Worm (Caenorhabditis elegans) whole organism, L4 larva: ENCODE measurements around the gene fbxb-102.

Source experiments
- F26F4.8 ChIP-seq: fragments of 200-800 bp; sonication (Bioruptor generic); conservative IDR thresholded peaks from 2 replicates; pipeline ENCODE4 v1.3.6; 2022; ENCODE audit warnings: missing genetic modification characterization, missing compliant biosample characterization
- F49E8.2 ChIP-seq: sonication (generic microtip); optimal IDR thresholded peaks from 2 replicates; lab custom pipeline; 2016; ENCODE audit warnings: missing compliant biosample characterization, mild to moderate bottlenecking, missing genetic modification characterization, borderline replicate concordance
- ZK337.2 ChIP-seq: fragments of 200-800 bp; sonication (Bioruptor generic); IDR thresholded peaks from 2 replicates; pipeline ENCODE4 v1.3.6; 2022; ENCODE audit warnings: missing genetic modification reagents, missing genetic modification characterization, missing compliant biosample characterization
- aha-1 ChIP-seq: fragments of 150-350 bp; peaks from one replicate; lab custom pipeline; 2014; ENCODE audit warnings: missing biosample characterization, missing genetic modification characterization
- arid-1 ChIP-seq: fragments of 200-800 bp; sonication (Bioruptor generic); conservative IDR thresholded peaks from 2 replicates; pipeline ENCODE4 v1.3.6; 2022; ENCODE audit warnings: missing genetic modification reagents, missing genetic modification characterization, missing compliant biosample characterization
- ceh-32 ChIP-seq: sonication (generic microtip); optimal IDR thresholded peaks from 2 replicates; lab custom pipeline; 2016; ENCODE audit warnings: mild to moderate bottlenecking, missing genetic modification characterization, missing compliant biosample characterization; ENCODE audit not compliant: poor library complexity
- ceh-82 ChIP-seq: sonication (generic microtip); optimal IDR thresholded peaks from 2 replicates; lab custom pipeline; 2017; ENCODE audit warnings: missing biosample characterization, missing genetic modification characterization
- daf-12 ChIP-seq: fragments of 150-350 bp; optimal IDR thresholded peaks from 2 replicates; lab custom pipeline; 2014; ENCODE audit warnings: missing biosample characterization, missing genetic modification reagents, missing genetic modification characterization
- dmd-9 ChIP-seq: fragments of 200-800 bp; sonication (Bioruptor generic); IDR thresholded peaks from 2 replicates; pipeline ENCODE4 v1.3.6; 2022; ENCODE audit warnings: missing genetic modification reagents, missing genetic modification characterization, missing compliant biosample characterization
- dpl-1 ChIP-seq: fragments of 150-350 bp; optimal IDR thresholded peaks from 2 replicates; lab custom pipeline; 2014; ENCODE audit warnings: missing biosample characterization, missing genetic modification reagents, missing genetic modification characterization
- duxl-1 ChIP-seq: sonication (generic microtip); optimal IDR thresholded peaks from 2 replicates; lab custom pipeline; 2016; ENCODE audit warnings: mild to moderate bottlenecking, missing genetic modification characterization, moderate library complexity, missing compliant biosample characterization; ENCODE audit not compliant: poor library complexity
- dve-1 ChIP-seq: sonication (generic microtip); optimal IDR thresholded peaks from 2 replicates; lab custom pipeline; 2017; ENCODE audit warnings: antibody characterized with exemption, mild to moderate bottlenecking, missing genetic modification characterization, missing compliant biosample characterization; ENCODE audit not compliant: insufficient read depth
- hlh-11 ChIP-seq: fragments of 200-800 bp; sonication (Bioruptor generic); optimal IDR thresholded peaks from 2 replicates; lab custom pipeline; 2018; ENCODE audit warnings: mild to moderate bottlenecking, missing genetic modification characterization, missing compliant biosample characterization
- madf-9 ChIP-seq: fragments of 200-800 bp; sonication (Bioruptor generic); conservative IDR thresholded peaks from 2 replicates; pipeline ENCODE4 v1.3.6; 2022; ENCODE audit warnings: missing genetic modification reagents, missing genetic modification characterization, missing compliant biosample characterization
- mdt-29 ChIP-seq: fragments of 200-800 bp; sonication (Bioruptor generic); IDR thresholded peaks from 2 replicates; pipeline ENCODE4 v1.3.6; 2022; ENCODE audit warnings: missing genetic modification reagents, missing genetic modification characterization, missing compliant biosample characterization
- mxl-3 ChIP-seq: fragments of 200-800 bp; sonication (Bioruptor generic); optimal IDR thresholded peaks from 2 replicates; lab custom pipeline; 2018; ENCODE audit warnings: mild to moderate bottlenecking, missing genetic modification characterization, missing compliant biosample characterization
- nhr-11 ChIP-seq: fragments of 150-350 bp; optimal IDR thresholded peaks from 2 replicates; lab custom pipeline; 2014; ENCODE audit warnings: missing biosample characterization, missing genetic modification characterization
- nhr-25 ChIP-seq: sonication (generic microtip); optimal IDR thresholded peaks from 2 replicates; lab custom pipeline; 2017; ENCODE audit warnings: missing genetic modification characterization, mild to moderate bottlenecking, missing compliant biosample characterization, antibody characterized with exemption, moderate library complexity, borderline replicate concordance; ENCODE audit not compliant: insufficient read depth
- nhr-41 ChIP-seq: fragments of 200-800 bp; sonication (Bioruptor generic); IDR thresholded peaks from 2 replicates; pipeline ENCODE4 v1.3.6; 2022; ENCODE audit warnings: missing genetic modification reagents, missing genetic modification characterization, missing compliant biosample characterization
- nhr-76 ChIP-seq: fragments of 150-350 bp; optimal IDR thresholded peaks from 2 replicates; lab custom pipeline; 2014; ENCODE audit warnings: missing biosample characterization, missing genetic modification characterization
- pqm-1 ChIP-seq: sonication (generic microtip); optimal IDR thresholded peaks from 2 replicates; lab custom pipeline; 2017; ENCODE audit warnings: missing biosample characterization, missing genetic modification characterization
- skn-1 ChIP-seq: fragments of 150-350 bp; optimal IDR thresholded peaks from 2 replicates; lab custom pipeline; 2014; ENCODE audit warnings: missing biosample characterization, missing genetic modification characterization
- unc-62 ChIP-seq, 3 experiments: fragments of 150-350 bp in 1 of 3; sonication (generic microtip); optimal IDR thresholded peaks in 2 of 3; peaks in 1 of 3; 1 replicate in 1 of 3; 2 replicates in 2 of 3; lab custom pipeline; 2014 to 2017; ENCODE audit warnings: missing biosample characterization in 3 of 3, missing genetic modification characterization in 3 of 3, missing genetic modification reagents in 3 of 3, missing genotype in 1 of 3
- zfp-2 ChIP-seq: sonication (generic microtip); optimal IDR thresholded peaks from 2 replicates; lab custom pipeline; 2016; ENCODE audit warnings: mild to moderate bottlenecking, missing genetic modification characterization, missing compliant biosample characterization
- zip-11 ChIP-seq: fragments of 200-800 bp; sonication (Bioruptor generic); IDR thresholded peaks from 2 replicates; pipeline ENCODE4 v1.3.6; 2022; ENCODE audit warnings: missing genetic modification characterization, missing compliant biosample characterization
- ztf-11 ChIP-seq: fragments of 150-350 bp; optimal IDR thresholded peaks from 2 replicates; lab custom pipeline; 2014; ENCODE audit warnings: missing biosample characterization, missing genetic modification characterization

fbxb-102 gene

DNA sequence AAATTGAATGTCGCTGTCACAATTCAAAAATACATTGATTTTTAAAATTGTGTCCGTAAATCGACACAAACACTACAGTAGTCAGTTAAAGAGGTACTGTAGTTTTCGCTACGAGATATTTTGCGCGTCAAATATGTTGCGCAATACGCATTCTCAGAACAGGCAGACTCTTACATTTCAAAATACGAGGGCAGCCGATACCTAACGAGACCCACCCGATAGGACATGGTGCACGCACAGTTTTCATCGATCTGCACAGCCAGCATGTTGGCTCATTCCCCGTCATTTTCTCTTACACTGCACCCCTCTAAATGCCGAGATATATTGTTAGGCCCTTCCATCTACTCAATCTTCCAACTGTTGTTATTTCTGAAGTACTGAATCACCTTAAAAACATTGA is 20.5 kb upstream of the fbxb-102 start, which contains the start of gene F15A4.2:
Gene F15A4.2 (plus strand): TSS at position 301 of the 400 bp plus-strand sequence.
- TF ChIP-seq unc-62 (GFP tag; optimal IDR thresholded peaks at IDR 0.05 in 1 of 2; lab: Kevin White, UChicago): no peak
- no peak for TF ChIP-seq unc-62 (tag; optimal IDR thresholded peaks at IDR 0.05; lab: Kevin White, UChicago)
- no peak for TF ChIP-seq ceh-82
- TF ChIP-seq mxl-3 (GFP tag; lab: Kevin White, UChicago): no peak
- TF ChIP-seq ZK337.2 (GFP tag; lab: Robert Waterston, UW): no peak
- no peak for TF ChIP-seq F49E8.2 (tag; lab: Kevin White, UChicago)

DNA sequence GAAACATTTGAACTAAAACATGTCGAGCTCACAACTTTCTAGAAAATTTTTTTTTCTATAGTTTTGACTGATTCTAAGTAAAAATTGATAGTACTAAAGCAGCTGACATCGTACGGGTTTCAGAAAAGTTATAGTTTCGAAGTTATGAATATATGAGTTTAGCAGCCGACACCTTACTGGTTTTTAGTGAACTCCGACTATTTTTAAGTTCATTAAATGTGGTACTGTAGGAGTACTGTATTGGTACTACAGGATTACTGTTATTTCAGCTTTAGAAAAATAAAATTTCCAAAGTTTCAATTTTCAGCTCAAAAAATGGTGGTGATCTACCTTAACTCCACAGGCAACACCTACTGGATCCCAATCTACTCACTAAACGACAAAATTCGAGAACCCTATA is 17.2 kb upstream of the fbxb-102 start, which contains the start of gene sre-37:
Gene sre-37 (plus strand): TSS at position 301 of the 400 bp plus-strand sequence.
- no peak for TF ChIP-seq nhr-41
- no peak for TF ChIP-seq nhr-76 (tag; lab: Kevin White, UChicago)
- TF ChIP-seq hlh-11 (tag; lab: Kevin White, UChicago): no peak
- TF ChIP-seq ztf-11 (tag; lab: Kevin White, UChicago): no peak
- TF ChIP-seq ceh-82: no peak
- no peak for TF ChIP-seq arid-1 (GFP tag; lab: Robert Waterston, UW)
- TF ChIP-seq dpl-1: no peak
- no peak for TF ChIP-seq zfp-2 (tag; lab: Kevin White, UChicago)
- no peak for TF ChIP-seq mdt-29
- no peak for TF ChIP-seq dve-1
- no peak for TF ChIP-seq ceh-32 (tag; lab: Kevin White, UChicago)
- TF ChIP-seq zip-11 (GFP tag; lab: Robert Waterston, UW): no peak

ce11 chrII:12467047-12467446 is 15.7 kb upstream of the fbxb-102 start, which contains the start of gene srg-16:
TSS of gene srg-16 (plus strand) at chrII:12467133.
- TF ChIP-seq zfp-2 (tag; lab: Kevin White, UChicago) (no peak), F26F4.8 (GFP tag; lab: Robert Waterston, UW) (0 out of 2 replicates have a peak, but pooled peaks have one; percentile 7)

DNA sequence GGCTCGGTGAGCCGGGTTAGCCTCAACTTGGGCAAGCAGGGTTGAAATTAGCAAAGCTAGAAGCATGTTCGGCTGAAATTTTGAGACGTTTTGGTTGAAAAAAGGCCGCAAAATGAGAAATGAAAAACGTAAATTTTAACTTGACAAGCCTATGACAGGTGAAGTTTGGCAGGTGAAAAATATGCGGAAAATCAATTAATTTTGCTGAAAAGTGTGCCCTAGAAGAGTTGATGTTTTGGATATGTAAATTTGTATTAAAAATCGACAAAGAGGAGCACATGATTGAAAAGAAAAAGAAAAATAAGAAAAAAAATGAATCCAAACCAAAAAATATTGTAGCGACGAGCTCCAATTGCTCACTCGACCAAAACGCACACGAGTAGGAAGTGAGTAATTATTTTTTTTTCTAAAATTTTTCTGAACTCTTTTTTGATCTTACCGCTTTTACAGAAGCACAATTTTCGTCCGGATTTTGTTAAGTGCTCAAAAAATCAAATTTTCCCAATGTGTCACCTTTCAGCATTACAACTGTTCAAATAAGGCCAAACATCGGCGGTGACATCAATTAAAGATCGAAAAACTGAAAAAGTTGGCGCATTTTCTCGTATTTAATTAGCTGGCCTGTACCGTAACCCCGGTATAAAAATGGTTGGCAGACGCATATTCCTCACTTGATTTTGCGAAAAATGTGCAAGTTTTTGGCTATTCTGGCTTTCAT is 11.4 kb upstream of the fbxb-102 start, which contains the start of the genes F15A4.5 and phat-8:
Gene F15A4.5 (minus strand): TSS at position 101 of the 718 bp plus-strand sequence.
Gene phat-8 (plus strand): TSS at position 668 of the 718 bp plus-strand sequence.
- peak in 1 of 2 experiments; percentile 21 for TF ChIP-seq unc-62 (GFP tag; optimal IDR thresholded peaks at IDR 0.05 in 1 of 2; lab: Kevin White, UChicago)
- TF ChIP-seq unc-62 (tag; optimal IDR thresholded peaks at IDR 0.05; lab: Kevin White, UChicago): no peak
- TF ChIP-seq nhr-25: no peak
- TF ChIP-seq, all 104 proteins: peak for 1

- no peak for TF ChIP-seq madf-9
- TF ChIP-seq aha-1 (tag; lab: Kevin White, UChicago): peak; percentile 72
- TF ChIP-seq, all 104 proteins: peak for 1
These were observed 9.3 kb upstream of the fbxb-102 start, which contains the start of gene srg-17 for ce11 chrII:12473406-12473805. TSS of gene srg-17 (plus strand) at chrII:12473706.

ce11 chrII:12480811-12481210 is 1.9 kb upstream of the fbxb-102 start, which contains the start of gene arrd-9:
TSS of gene arrd-9 (minus strand) at chrII:12480911.
- TF ChIP-seq duxl-1 (tag; lab: Kevin White, UChicago) (no peak), hlh-11 (tag; lab: Kevin White, UChicago) (no peak), daf-12 (tag; lab: Kevin White, UChicago) (no peak), mdt-29 (no peak), ZK337.2 (GFP tag; lab: Robert Waterston, UW) (no peak), skn-1 (no peak), nhr-11 (no peak), pqm-1 (tag; lab: Kevin White, UChicago) (no peak), dmd-9 (GFP tag; lab: Robert Waterston, UW) (no peak), ztf-11 (tag; lab: Kevin White, UChicago) (no peak)
